Worm (Caenorhabditis elegans) whole organism, L4 larva: ENCODE measurements around the gene srz-95.

Source experiments
- ama-1 ChIP-seq: fragments of 150-350 bp; optimal IDR thresholded peaks from 2 replicates; lab custom pipeline; 2014; ENCODE audit warnings: inconsistent platforms, mixed read lengths
- daf-8 ChIP-seq: fragments of 200-800 bp; sonication (Bioruptor generic); IDR thresholded peaks from 2 replicates; pipeline ENCODE4 v1.3.6; 2022; ENCODE audit warnings: missing genetic modification characterization, missing compliant biosample characterization

DNA sequence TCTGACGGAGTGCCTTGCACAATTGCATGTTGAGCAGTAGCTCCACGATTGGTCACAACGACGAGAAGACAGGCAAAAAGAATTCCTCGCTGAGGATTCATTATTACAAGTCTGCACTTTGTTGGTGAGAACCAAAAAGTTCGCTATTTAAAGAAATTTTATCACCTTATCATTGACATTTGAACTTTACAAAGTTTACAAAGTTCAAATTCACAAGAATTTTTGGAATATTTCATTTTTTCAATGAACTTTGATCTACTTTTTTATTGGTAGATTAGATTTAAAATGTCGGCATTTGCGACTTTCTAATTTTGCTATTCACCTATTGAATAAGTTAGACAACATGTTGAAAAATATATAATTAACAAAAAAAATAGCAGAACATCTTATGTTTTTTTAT is 34.5 kb downstream of the srz-95 start, which contains the start of gene F49H6.15:
- TF ChIP-seq ama-1 (lab: Kevin White, UChicago) (no peak), daf-8 (no peak)
